Fruit fly (Drosophila melanogaster) whole organism, embryonic: ENCODE measurements around the gene CG44405.

Experiments
- ATbp ChIP-seq: fragments of 200-800 bp; sonication (Bioruptor generic); optimal IDR thresholded peaks from 2 replicates; lab custom pipeline; 2017; ENCODE audit warnings: missing biosample characterization, mild to moderate bottlenecking, missing genetic modification characterization, missing genetic modification reagents
- Abd-B ChIP-seq: fragments of 200-800 bp; sonication (Bioruptor generic); optimal IDR thresholded peaks from 2 replicates; lab custom pipeline; 2018; ENCODE audit warnings: missing biosample characterization, mild to moderate bottlenecking, missing genetic modification characterization, moderate library complexity
- Atf6 ChIP-seq: fragments of 200-800 bp; sonication (Bioruptor generic); IDR thresholded peaks from 2 replicates; pipeline ENCODE4 v1.3.6; 2022; ENCODE audit warnings: missing biosample characterization, missing genetic modification characterization
- Bgb ChIP-seq: fragments of 200-800 bp; sonication (Bioruptor generic); IDR thresholded peaks from 2 replicates; pipeline ENCODE4 v1.3.6; 2022; ENCODE audit warnings: missing biosample characterization, missing genetic modification characterization; ENCODE audit not compliant: partially characterized antibody
- CG14860 ChIP-seq: fragments of 200-800 bp; sonication (Bioruptor generic); IDR thresholded peaks from 3 replicates; pipeline ENCODE4 v1.3.6; 2022; ENCODE audit warnings: missing biosample characterization, missing genetic modification characterization; ENCODE audit not compliant: partially characterized antibody
- CG15479 ChIP-seq: fragments of 200-800 bp; sonication (Bioruptor generic); optimal IDR thresholded peaks from 3 replicates; lab custom pipeline; 2019; ENCODE audit warnings: missing biosample characterization, mild to moderate bottlenecking, missing genetic modification characterization, moderate library complexity
- CG16813 ChIP-seq: fragments of 200-800 bp; sonication (Bioruptor generic); IDR thresholded peaks from 3 replicates; pipeline ENCODE4 v1.3.6; 2022; ENCODE audit warnings: missing biosample characterization, missing genetic modification characterization; ENCODE audit not compliant: partially characterized antibody
- CG18599 ChIP-seq: fragments of 200-800 bp; sonication (Bioruptor generic); optimal IDR thresholded peaks from 3 replicates; lab custom pipeline; 2017; ENCODE audit warnings: missing biosample characterization, missing genetic modification characterization, mild to moderate bottlenecking, moderate library complexity, missing genetic modification reagents
- CG2129 ChIP-seq: fragments of 200-800 bp; sonication (Bioruptor generic); IDR thresholded peaks from 2 replicates; pipeline ENCODE4 v1.3.6; 2022; ENCODE audit warnings: missing biosample characterization, missing genetic modification characterization; ENCODE audit not compliant: partially characterized antibody
- CG3065 ChIP-seq: fragments of 200-800 bp; sonication (Bioruptor generic); optimal IDR thresholded peaks from 2 replicates; lab custom pipeline; 2016; ENCODE audit warnings: missing biosample characterization, missing genetic modification characterization
- CG34224 ChIP-seq: fragments of 200-800 bp; sonication (Bioruptor generic); IDR thresholded peaks from 3 replicates; pipeline ENCODE4 v1.3.6; 2022; ENCODE audit warnings: missing biosample characterization, missing genetic modification characterization; ENCODE audit not compliant: partially characterized antibody
- CG34422 ChIP-seq: fragments of 200-800 bp; sonication (Bioruptor generic); IDR thresholded peaks from 3 replicates; pipeline ENCODE4 v1.3.6; 2022; ENCODE audit warnings: missing biosample characterization, missing genetic modification characterization
- CG3847 ChIP-seq: fragments of 200-800 bp; sonication (Bioruptor generic); IDR thresholded peaks from 2 replicates; pipeline ENCODE4 v1.3.6; 2022; ENCODE audit warnings: missing biosample characterization, missing genetic modification characterization
- CG6654 ChIP-seq: fragments of 200-800 bp; sonication (Bioruptor generic); optimal IDR thresholded peaks from 2 replicates; lab custom pipeline; 2017; ENCODE audit warnings: missing biosample characterization, mild to moderate bottlenecking, missing genetic modification characterization
- CG6765 ChIP-seq: fragments of 200-800 bp; sonication (Bioruptor generic); optimal IDR thresholded peaks from 3 replicates; lab custom pipeline; 2017; ENCODE audit warnings: missing biosample characterization, mild to moderate bottlenecking, missing genetic modification characterization
- CG7928 ChIP-seq: fragments of 200-800 bp; sonication (Bioruptor generic); optimal IDR thresholded peaks from 2 replicates; lab custom pipeline; 2017; ENCODE audit warnings: missing biosample characterization, mild to moderate bottlenecking, missing genetic modification characterization
- CG8290 ChIP-seq, 3 experiments: fragments of 200-800 bp; sonication (Bioruptor generic); optimal IDR thresholded peaks; 2 replicates each; lab custom pipeline; 2016 to 2019; ENCODE audit warnings: missing biosample characterization in 3 of 3, missing genetic modification characterization in 3 of 3, mild to moderate bottlenecking in 2 of 3, moderate library complexity in 1 of 3
- CG8359 ChIP-seq: fragments of 200-800 bp; sonication (Bioruptor generic); optimal IDR thresholded peaks from 2 replicates; lab custom pipeline; 2017; ENCODE audit warnings: missing biosample characterization, mild to moderate bottlenecking, missing genetic modification characterization, borderline replicate concordance
- CG8924 ChIP-seq: fragments of 200-800 bp; optimal IDR thresholded peaks from 3 replicates; lab custom pipeline; 2019; ENCODE audit warnings: missing biosample characterization, mild to moderate bottlenecking, missing genetic modification characterization, moderate library complexity
- Dad ChIP-seq: fragments of 200-800 bp; sonication (Bioruptor generic); optimal IDR thresholded peaks from 3 replicates; lab custom pipeline; 2016; ENCODE audit warnings: missing biosample characterization, missing genetic modification characterization
- GATAe ChIP-seq: fragments of 200-800 bp; sonication (Bioruptor generic); conservative IDR thresholded peaks from 2 replicates; pipeline ENCODE4 v1.3.6; 2022; ENCODE audit warnings: missing biosample characterization, missing genetic modification characterization
- HLH4C ChIP-seq: fragments of 200-800 bp; sonication (Bioruptor generic); IDR thresholded peaks from 3 replicates; pipeline ENCODE4 v1.3.6; 2022; ENCODE audit warnings: missing biosample characterization, missing genetic modification characterization; ENCODE audit not compliant: partially characterized antibody
- Hmr ChIP-seq: fragments of 200-800 bp; sonication (Bioruptor generic); optimal IDR thresholded peaks from 3 replicates; lab custom pipeline; 2017; ENCODE audit warnings: mild to moderate bottlenecking, missing biosample characterization, missing genetic modification reagents, missing genetic modification characterization
- Jarid2 ChIP-seq: fragments of 200-800 bp; sonication (Bioruptor generic); optimal IDR thresholded peaks from 3 replicates; lab custom pipeline; 2017; ENCODE audit warnings: mild to moderate bottlenecking, missing biosample characterization, missing genetic modification reagents, missing genetic modification characterization
- Lhr ChIP-seq: fragments of 200-800 bp; sonication (Bioruptor generic); optimal IDR thresholded peaks from 3 replicates; lab custom pipeline; 2017; ENCODE audit warnings: mild to moderate bottlenecking, missing biosample characterization, missing genetic modification reagents, missing genetic modification characterization
- MESR4 ChIP-seq: fragments of 200-800 bp; sonication (Bioruptor generic); optimal IDR thresholded peaks from 2 replicates; lab custom pipeline; 2018; ENCODE audit warnings: missing biosample characterization, mild to moderate bottlenecking, missing genetic modification characterization, moderate library complexity
- Max ChIP-seq: fragments of 200-800 bp; sonication (Bioruptor generic); optimal IDR thresholded peaks from 2 replicates; lab custom pipeline; 2016; ENCODE audit warnings: missing biosample characterization, mild to moderate bottlenecking, missing genetic modification characterization
- Nf-YC ChIP-seq: fragments of 200-800 bp; optimal IDR thresholded peaks from 3 replicates; lab custom pipeline; 2019; ENCODE audit warnings: missing biosample characterization, mild to moderate bottlenecking, missing genetic modification characterization, moderate library complexity
- Opbp ChIP-seq: fragments of 200-800 bp; sonication (Bioruptor generic); IDR thresholded peaks from 3 replicates; pipeline ENCODE4 v1.3.6; 2022; ENCODE audit warnings: missing biosample characterization, missing genetic modification characterization; ENCODE audit not compliant: partially characterized antibody
- Pdp1 ChIP-seq, 2 experiments: fragments of 200-800 bp; sonication (Bioruptor generic); optimal IDR thresholded peaks; 3 replicates each; lab custom pipeline; 2016; ENCODE audit warnings: missing biosample characterization in 2 of 2, missing genetic modification characterization in 2 of 2, mild to moderate bottlenecking in 1 of 2, moderate library complexity in 1 of 2
- Rfx ChIP-seq: fragments of 200-800 bp; sonication (Bioruptor generic); IDR thresholded peaks from 2 replicates; pipeline ENCODE4 v1.3.6; 2022; ENCODE audit warnings: missing biosample characterization, missing genetic modification characterization
- Sin3A ChIP-seq: fragments of >200 bp; optimal IDR thresholded peaks from 2 replicates; lab custom pipeline; 2018
- Xrp1 ChIP-seq: fragments of 200-800 bp; sonication (Bioruptor generic); IDR thresholded peaks from 2 replicates; pipeline ENCODE4 v1.3.6; 2022; ENCODE audit warnings: missing biosample characterization, missing genetic modification characterization
- abd-A ChIP-seq: fragments of 200-800 bp; sonication (Bioruptor generic); optimal IDR thresholded peaks from 3 replicates; lab custom pipeline; 2019; ENCODE audit warnings: missing biosample characterization, mild to moderate bottlenecking, missing genetic modification characterization, moderate library complexity
- amos ChIP-seq: fragments of 200-800 bp; sonication (Bioruptor generic); IDR thresholded peaks from 2 replicates; pipeline ENCODE4 v1.3.6; 2022; ENCODE audit warnings: missing biosample characterization, missing genetic modification characterization; ENCODE audit not compliant: partially characterized antibody
- dysf ChIP-seq: fragments of 200-800 bp; sonication (Bioruptor generic); IDR thresholded peaks from 3 replicates; pipeline ENCODE4 v1.3.6; 2022; ENCODE audit warnings: missing biosample characterization, missing genetic modification characterization
- ewg ChIP-seq: fragments of 200-800 bp; sonication (Bioruptor generic); optimal IDR thresholded peaks from 3 replicates; lab custom pipeline; 2017; ENCODE audit warnings: mild to moderate bottlenecking, missing biosample characterization, missing genetic modification reagents, missing genetic modification characterization
- hb ChIP-seq: fragments of 200-800 bp; sonication (Bioruptor generic); IDR thresholded peaks from 3 replicates; pipeline ENCODE4 v1.3.6; 2022; ENCODE audit warnings: missing biosample characterization, missing genetic modification characterization; ENCODE audit not compliant: partially characterized antibody
- onecut ChIP-seq: fragments of 200-800 bp; sonication (Bioruptor generic); IDR thresholded peaks from 2 replicates; pipeline ENCODE4 v1.3.6; 2022; ENCODE audit warnings: missing biosample characterization, missing genetic modification characterization
- phol ChIP-seq: fragments of 200-800 bp; sonication (Bioruptor generic); optimal IDR thresholded peaks from 3 replicates; lab custom pipeline; 2018; ENCODE audit warnings: missing biosample characterization, mild to moderate bottlenecking, missing genetic modification characterization, moderate library complexity
- sens ChIP-seq: fragments of 200-800 bp; sonication (Bioruptor generic); peaks from one replicate; lab custom pipeline; 2016; ENCODE audit warnings: missing biosample characterization, missing genetic modification characterization
- slp2 ChIP-seq: fragments of 200-800 bp; sonication (Bioruptor generic); optimal IDR thresholded peaks from 2 replicates; lab custom pipeline; 2016; ENCODE audit warnings: missing biosample characterization, missing genetic modification characterization
- sna ChIP-seq: fragments of 200-800 bp; sonication (Bioruptor generic); IDR thresholded peaks from 2 replicates; pipeline ENCODE4 v1.3.6; 2022; ENCODE audit warnings: missing biosample characterization, missing genetic modification characterization; ENCODE audit not compliant: partially characterized antibody
- sug ChIP-seq: fragments of 200-800 bp; optimal IDR thresholded peaks from 2 replicates; lab custom pipeline; 2019; ENCODE audit warnings: missing biosample characterization, mild to moderate bottlenecking, missing genetic modification characterization, moderate library complexity
- unc-4 ChIP-seq: fragments of 200-800 bp; sonication (Bioruptor generic); IDR thresholded peaks from 2 replicates; pipeline ENCODE4 v1.3.6; 2022; ENCODE audit warnings: missing biosample characterization, missing genetic modification characterization; ENCODE audit not compliant: partially characterized antibody
- z ChIP-seq: fragments of 200-800 bp; sonication (Bioruptor generic); IDR thresholded peaks from 3 replicates; pipeline ENCODE4 v1.3.6; 2022; ENCODE audit warnings: missing biosample characterization, missing genetic modification characterization
- zfh1 ChIP-seq: fragments of 200-800 bp; sonication (Bioruptor generic); IDR thresholded peaks from 3 replicates; pipeline ENCODE4 v1.3.6; 2022; ENCODE audit warnings: missing biosample characterization, missing genetic modification characterization

Gene CG44405

dm6 chr2L:16356249-16357025 lies 14.3 kb upstream of the CG44405 start, which contains the start of gene CaBP1 (continued):
- TF ChIP-seq slp2 (GFP tag; lab: Kevin White, UChicago): no peak
- TF ChIP-seq ATbp (GFP tag; lab: Kevin White, UChicago): no peak
- no peak for TF ChIP-seq Atf6 (GFP tag; lab: Robert Waterston, UW)
- TF ChIP-seq CG8290 (GFP tag; optimal IDR thresholded peaks at IDR 0.05; lab: Kevin White, UChicago): no peak
- no peak for TF ChIP-seq CG8290 (tag; optimal IDR thresholded peaks at IDR 0.05; lab: Kevin White, UChicago)
- peak; percentile 24 for TF ChIP-seq Nf-YC (tag; lab: Kevin White, UChicago)
- no peak for TF ChIP-seq Xrp1 (GFP tag; lab: Robert Waterston, UW)
- peak in 1 of 2 experiments; percentile 25 for TF ChIP-seq Pdp1 (GFP tag; optimal IDR thresholded peaks at IDR 0.05; lab: Kevin White, UChicago)
- no peak for TF ChIP-seq ewg
- peak; percentile 93 for TF ChIP-seq amos (GFP tag; lab: Robert Waterston, UW)
- peak; percentile 54 for TF ChIP-seq CG8924 (tag; lab: Kevin White, UChicago)
- no peak for TF ChIP-seq dysf (GFP tag; lab: Robert Waterston, UW)
- no peak for TF ChIP-seq CG6654 (GFP tag; lab: Kevin White, UChicago)
- TF ChIP-seq Jarid2 (GFP tag; lab: Kevin White, UChicago): peak; percentile 27
- TF ChIP-seq CG2129 (GFP tag; lab: Robert Waterston, UW): peak; percentile 97
- TF ChIP-seq Opbp (GFP tag; lab: Robert Waterston, UW): peak; percentile 93; the same call in 2 of the 3 replicates
- peak; percentile 84 for TF ChIP-seq CG14860 (GFP tag; lab: Robert Waterston, UW)
- peak; percentile 90 for TF ChIP-seq Bgb (GFP tag; lab: Robert Waterston, UW)
- no peak for TF ChIP-seq onecut
- TF ChIP-seq CG18599 (GFP tag; lab: Kevin White, UChicago): no peak
- TF ChIP-seq Hmr (GFP tag; lab: Kevin White, UChicago): peak; percentile 16
- TF ChIP-seq Dad: no peak
- TF ChIP-seq CG16813 (GFP tag; lab: Robert Waterston, UW): peak; percentile 95
- TF ChIP-seq hb (GFP tag; lab: Robert Waterston, UW): peak; percentile 91
- TF ChIP-seq Lhr (GFP tag; lab: Kevin White, UChicago): peak; percentile 42
- TF ChIP-seq MESR4: peak; percentile 71
- TF ChIP-seq zfh1 (GFP tag; lab: Robert Waterston, UW): no peak
- TF ChIP-seq sug: peak; percentile 4
- TF ChIP-seq sens (GFP tag; lab: Kevin White, UChicago): peak; percentile 85
- TF ChIP-seq GATAe: no peak
- peak; percentile 5 for TF ChIP-seq phol
- TF ChIP-seq sna (GFP tag; lab: Robert Waterston, UW): peak; percentile 96
- peak; percentile 21 for TF ChIP-seq abd-A (tag; lab: Kevin White, UChicago)
- no peak for TF ChIP-seq CG3065 (GFP tag; lab: Kevin White, UChicago)
- no peak for TF ChIP-seq CG6765 (GFP tag; lab: Kevin White, UChicago)
- TF ChIP-seq unc-4 (GFP tag; lab: Robert Waterston, UW): peak; percentile 98
- TF ChIP-seq Max (GFP tag; lab: Kevin White, UChicago): no peak
- TF ChIP-seq CG7928 (GFP tag; lab: Kevin White, UChicago): no peak
- TF ChIP-seq CG15479 (GFP tag; lab: Kevin White, UChicago): no peak
- TF ChIP-seq CG3847 (GFP tag; lab: Robert Waterston, UW): peak; percentile 39
- peak; percentile 93 for TF ChIP-seq HLH4C
- no peak; the same call in 2 of the 3 replicates for TF ChIP-seq CG34422 (GFP tag; lab: Robert Waterston, UW)
- TF ChIP-seq Rfx: peak; percentile 36; the same call in 1 of the 2 replicates
- peak; percentile 36 for TF ChIP-seq Abd-B (GFP tag; lab: Kevin White, UChicago)
- TF ChIP-seq CG34224 (GFP tag; lab: Robert Waterston, UW): peak; percentile 98
- no peak for TF ChIP-seq CG8359 (GFP tag; lab: Kevin White, UChicago)
- TF ChIP-seq Sin3A (lab: Kevin White, UChicago): peak; percentile 72
- TF ChIP-seq z (GFP tag; lab: Robert Waterston, UW): no peak
